Fruit fly (Drosophila melanogaster): ENCODE measurements around the gene IleRS.

The IleRS gene

DNA sequence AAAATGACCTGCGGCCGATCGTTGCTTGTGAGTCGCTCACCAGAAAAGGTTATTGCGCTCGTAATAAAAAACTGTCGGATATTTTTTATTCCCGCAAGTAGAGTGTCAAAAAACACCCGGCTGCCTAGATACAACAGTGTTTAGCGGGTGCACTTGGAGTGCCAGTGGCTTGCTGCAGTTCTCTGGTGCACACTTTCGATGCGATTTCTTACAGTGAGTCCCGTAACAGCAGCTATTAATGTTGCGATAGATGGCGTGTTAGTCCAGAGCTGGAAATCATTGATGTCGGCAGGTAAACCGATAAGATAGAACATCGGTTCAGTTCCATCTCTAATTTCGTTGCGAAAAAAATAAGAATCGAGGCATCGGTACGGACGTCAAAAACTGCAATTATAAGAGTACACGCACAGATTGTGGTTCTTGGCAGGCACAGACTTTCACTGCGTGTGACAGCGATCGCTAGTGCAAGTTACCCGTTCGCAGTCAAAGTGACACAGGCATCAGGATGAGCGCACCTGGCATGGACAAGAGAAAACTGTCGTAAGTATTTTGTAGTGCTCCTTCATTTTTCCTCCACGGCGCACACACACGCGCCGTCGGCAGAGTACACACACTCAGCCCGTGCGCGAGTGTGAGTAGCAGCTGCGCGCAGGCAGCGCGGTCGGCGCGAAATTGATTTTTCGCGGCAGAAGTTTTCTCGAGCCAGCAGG is 21.1 kb upstream of the IleRS start, which contains the start of gene Csp (continued):
- TF ChIP-seq mam (GFP tag; optimal IDR thresholded peaks at IDR 0.05) (peak; percentile 32), CG11696 (GFP tag; IDR thresholded peaks at IDR 0.05) (no peak), sqz (GFP tag; optimal IDR thresholded peaks at IDR 0.05) (peak; percentile 77), CG10543 (GFP tag; optimal IDR thresholded peaks at IDR 0.05) (peak; percentile 44), H2.0 (GFP tag; IDR thresholded peaks at IDR 0.05) (peak; percentile 11; the same call in 1 of the 2 replicates), MBD-R2 (GFP tag; IDR thresholded peaks at IDR 0.05) (peak; percentile 42), Dbx (GFP tag; IDR thresholded peaks at IDR 0.05) (0 out of 3 replicates have a peak, but pooled peaks have one; percentile 32), CG12155 (GFP tag; optimal IDR thresholded peaks at IDR 0.05) (peak; percentile 16), dpn (GFP tag; optimal IDR thresholded peaks at IDR 0.05) (peak in 1 of 2 experiments; percentile 8), zf30C (GFP tag; optimal IDR thresholded peaks at IDR 0.05) (peak; percentile 91), Fer1 (GFP tag; optimal IDR thresholded peaks at IDR 0.05) (peak; percentile 44), phol (tag; optimal IDR thresholded peaks at IDR 0.05) (peak; percentile 43), Hmr (GFP tag; optimal IDR thresholded peaks at IDR 0.05) (peak; percentile 48), Sox100B (GFP tag; optimal IDR thresholded peaks at IDR 0.05) (no peak), CG13424 (tag; optimal IDR thresholded peaks at IDR 0.05) (peak; percentile 22), Hsf (GFP tag; optimal IDR thresholded peaks at IDR 0.05) (peak; percentile 16), CG17328 (GFP tag; IDR thresholded peaks at IDR 0.05) (peak; percentile 21; the same call in 1 of the 2 replicates), CG17912 (GFP tag; optimal IDR thresholded peaks at IDR 0.05) (no peak), CG17186 (GFP tag; optimal IDR thresholded peaks at IDR 0.05) (peak; percentile 80), Sry-δ (GFP tag; optimal IDR thresholded peaks at IDR 0.05) (peak; percentile 93), ci (GFP tag; IDR thresholded peaks at IDR 0.05) (peak; percentile 59), tx (GFP tag; optimal IDR thresholded peaks at IDR 0.05) (no peak), Bgb (GFP tag; IDR thresholded peaks at IDR 0.05; ENCODE audit: partially characterized antibody) (peak; percentile 57; the same call in 1 of the 2 replicates), Doc3 (GFP tag; IDR thresholded peaks at IDR 0.05; ENCODE audit: partially characterized antibody) (0 out of 3 replicates have a peak, but pooled peaks have one; percentile 11), sens-2 (GFP tag; IDR thresholded peaks at IDR 0.05) (no peak), HmgZ (tag; optimal IDR thresholded peaks at IDR 0.05) (peak; percentile 27), CG8944 (GFP tag; optimal IDR thresholded peaks at IDR 0.05) (peak; percentile 33), CG31365 (tag; optimal IDR thresholded peaks at IDR 0.05) (no peak), CG11456 (GFP tag; IDR thresholded peaks at IDR 0.05) (peak; percentile 56; the same call in 1 of the 3 replicates), ac (GFP tag; optimal IDR thresholded peaks at IDR 0.05) (peak; percentile 4), CG12219 (GFP tag; optimal IDR thresholded peaks at IDR 0.05) (peak; percentile 25), CG11093 (GFP tag; IDR thresholded peaks at IDR 0.05) (no peak), Pdp1 (GFP tag; optimal IDR thresholded peaks at IDR 0.05) (peak; percentile 4 to 60), CG1832 (GFP tag; optimal IDR thresholded peaks at IDR 0.05) (no peak), trem (tag; optimal IDR thresholded peaks at IDR 0.05) (peak; percentile 66), CG4617 (GFP tag; optimal IDR thresholded peaks at IDR 0.05; ENCODE audit: borderline replicate concordance) (peak; percentile 60), CG31224 (GFP tag; IDR thresholded peaks at IDR 0.05) (0 out of 2 replicates have a peak, but pooled peaks have one; percentile 7), slou (GFP tag; optimal IDR thresholded peaks at IDR 0.05) (no peak), CG10321 (GFP tag; IDR thresholded peaks at IDR 0.05) (no peak), Side (GFP tag; optimal IDR thresholded peaks at IDR 0.05) (peak; percentile 12), CG1602 (GFP tag; optimal IDR thresholded peaks at IDR 0.05) (no peak), CG31388 (GFP tag; optimal IDR thresholded peaks at IDR 0.05) (no peak), vvl (GFP tag; IDR thresholded peaks at IDR 0.05) (peak; percentile 45; the same call in 1 of the 2 replicates), CG6854 (GFP tag; optimal IDR thresholded peaks at IDR 0.05) (no peak), YL-1 (GFP tag; optimal IDR thresholded peaks at IDR 0.05) (peak; percentile 72), Abd-B (GFP tag; optimal IDR thresholded peaks at IDR 0.05) (peak; percentile 14), CG42726 (GFP tag; IDR thresholded peaks at IDR 0.05; ENCODE audit: partially characterized antibody) (peak; percentile 26; the same call in 1 of the 2 replicates), sens (GFP tag) (peak; percentile 76), Lim3 (GFP tag; IDR thresholded peaks at IDR 0.05) (no peak)

Measured in whole organism, embryonic.